Fruit fly (Drosophila melanogaster) whole organism, prepupa: ENCODE results near the gene CG14259.

Experiments used
- Blimp-1 ChIP-seq: fragments of 200-800 bp; sonication (Bioruptor generic); optimal IDR thresholded peaks from 3 replicates; lab custom pipeline; 2017; ENCODE audit warnings: missing biosample characterization, missing genetic modification characterization, mild to moderate bottlenecking, moderate library complexity, missing genetic modification reagents
- CG10631 ChIP-seq: fragments of 200-800 bp; sonication (Bioruptor generic); optimal IDR thresholded peaks from 2 replicates; lab custom pipeline; 2016; ENCODE audit warnings: missing biosample characterization, missing genetic modification characterization
- CG10669 ChIP-seq: fragments of 200-800 bp; sonication (Bioruptor generic); optimal IDR thresholded peaks from 3 replicates; lab custom pipeline; 2018; ENCODE audit warnings: missing biosample characterization, mild to moderate bottlenecking, missing genetic modification characterization, moderate library complexity
- CG11902 ChIP-seq: fragments of 200-800 bp; sonication (Bioruptor generic); optimal IDR thresholded peaks from 3 replicates; lab custom pipeline; 2016; ENCODE audit warnings: missing biosample characterization, missing genetic modification characterization
- CG15336 ChIP-seq: fragments of 200-800 bp; sonication (Bioruptor generic); IDR thresholded peaks from 2 replicates; pipeline ENCODE4 v1.3.6; 2022; ENCODE audit warnings: missing biosample characterization, missing genetic modification characterization
- CG1621 ChIP-seq: fragments of 200-800 bp; sonication (Bioruptor generic); optimal IDR thresholded peaks from 3 replicates; lab custom pipeline; 2018; ENCODE audit warnings: missing biosample characterization, mild to moderate bottlenecking, missing genetic modification characterization
- CG16779 ChIP-seq: fragments of 200-800 bp; sonication (Bioruptor generic); optimal IDR thresholded peaks from 3 replicates; lab custom pipeline; 2017; ENCODE audit warnings: missing biosample characterization, mild to moderate bottlenecking, missing genetic modification characterization
- CG31627 ChIP-seq: fragments of 200-800 bp; sonication (Bioruptor generic); optimal IDR thresholded peaks from 3 replicates; lab custom pipeline; 2016; ENCODE audit warnings: missing biosample characterization, missing genetic modification characterization
- CG32006 ChIP-seq: fragments of 200-800 bp; sonication (Bioruptor generic); optimal IDR thresholded peaks from 3 replicates; lab custom pipeline; 2017; ENCODE audit warnings: missing biosample characterization, mild to moderate bottlenecking, missing genetic modification characterization
- CG34406 ChIP-seq: fragments of 200-800 bp; sonication (Bioruptor generic); optimal IDR thresholded peaks from 3 replicates; lab custom pipeline; 2016; ENCODE audit warnings: missing biosample characterization, missing genetic modification characterization
- CG3919 ChIP-seq: fragments of 200-800 bp; sonication (Bioruptor generic); optimal IDR thresholded peaks from 3 replicates; lab custom pipeline; 2016; ENCODE audit warnings: missing biosample characterization, missing genetic modification characterization
- CG4318 ChIP-seq: fragments of 200-800 bp; sonication (Bioruptor generic); optimal IDR thresholded peaks from 3 replicates; lab custom pipeline; 2017; ENCODE audit warnings: missing biosample characterization, mild to moderate bottlenecking, missing genetic modification characterization
- CG6163 ChIP-seq: fragments of 200-800 bp; sonication (Bioruptor generic); IDR thresholded peaks from 3 replicates; pipeline ENCODE4 v1.3.6; 2022; ENCODE audit warnings: missing biosample characterization, missing genetic modification characterization
- CG6808 ChIP-seq: fragments of 200-800 bp; sonication (Bioruptor generic); optimal IDR thresholded peaks from 3 replicates; lab custom pipeline; 2017; ENCODE audit warnings: missing biosample characterization, missing genetic modification characterization, mild to moderate bottlenecking, moderate library complexity, missing genetic modification reagents
- CG6854 ChIP-seq: fragments of 200-800 bp; sonication (Bioruptor generic); optimal IDR thresholded peaks from 2 replicates; lab custom pipeline; 2017; ENCODE audit warnings: missing biosample characterization, mild to moderate bottlenecking, missing genetic modification characterization
- CG8119 ChIP-seq: fragments of 200-800 bp; sonication (Bioruptor generic); IDR thresholded peaks from 3 replicates; pipeline ENCODE4 v1.3.6; 2022; ENCODE audit warnings: missing biosample characterization, missing genetic modification characterization
- CG8319 ChIP-seq: fragments of 200-800 bp; sonication (Bioruptor generic); optimal IDR thresholded peaks from 3 replicates; lab custom pipeline; 2016; ENCODE audit warnings: missing biosample characterization, missing genetic modification characterization
- CG9139 ChIP-seq: fragments of 200-800 bp; sonication (Bioruptor generic); optimal IDR thresholded peaks from 3 replicates; lab custom pipeline; 2017; ENCODE audit warnings: missing biosample characterization, mild to moderate bottlenecking, missing genetic modification characterization
- Eip75B ChIP-seq: fragments of 200-800 bp; sonication (Bioruptor generic); optimal IDR thresholded peaks from 3 replicates; lab custom pipeline; 2016; ENCODE audit warnings: missing biosample characterization, missing genetic modification characterization
- Eip78C ChIP-seq: fragments of 200-800 bp; sonication (Bioruptor generic); peaks from one replicate; lab custom pipeline; 2016; ENCODE audit warnings: missing biosample characterization, missing genetic modification characterization
- Eip93F ChIP-seq: fragments of 200-800 bp; sonication (Bioruptor generic); optimal IDR thresholded peaks from 2 replicates; lab custom pipeline; 2016; ENCODE audit warnings: missing biosample characterization, mild to moderate bottlenecking, missing genetic modification characterization
- Ets21C ChIP-seq: fragments of 200-800 bp; sonication (Bioruptor generic); optimal IDR thresholded peaks from 3 replicates; lab custom pipeline; 2016; ENCODE audit warnings: missing biosample characterization, missing genetic modification characterization
- Ets96B ChIP-seq: fragments of 200-800 bp; optimal IDR thresholded peaks from 2 replicates; lab custom pipeline; 2019; ENCODE audit warnings: missing biosample characterization, mild to moderate bottlenecking, missing genetic modification characterization, moderate library complexity
- Gug ChIP-seq: fragments of 200-800 bp; sonication (Bioruptor generic); IDR thresholded peaks from 2 replicates; pipeline ENCODE4 v1.3.6; 2022; ENCODE audit warnings: missing biosample characterization, missing genetic modification characterization
- Hr39 ChIP-seq: fragments of 200-800 bp; sonication (Bioruptor generic); optimal IDR thresholded peaks from 2 replicates; lab custom pipeline; 2016; ENCODE audit warnings: missing biosample characterization, missing genetic modification characterization
- Hr4 ChIP-seq: fragments of 200-800 bp; sonication (Bioruptor generic); optimal IDR thresholded peaks from 3 replicates; lab custom pipeline; 2016; ENCODE audit warnings: missing biosample characterization, missing genetic modification characterization
- Met ChIP-seq: fragments of 200-800 bp; sonication (Bioruptor generic); optimal IDR thresholded peaks from 3 replicates; lab custom pipeline; 2016; ENCODE audit warnings: missing biosample characterization, missing genetic modification characterization
- OdsH ChIP-seq: fragments of 200-800 bp; sonication (Bioruptor generic); optimal IDR thresholded peaks from 3 replicates; lab custom pipeline; 2016; ENCODE audit warnings: missing biosample characterization, missing genetic modification characterization
- Smox ChIP-seq: fragments of 200-800 bp; sonication (Bioruptor generic); optimal IDR thresholded peaks from 3 replicates; lab custom pipeline; 2016; ENCODE audit warnings: missing biosample characterization, missing genetic modification characterization
- Sox102F ChIP-seq: fragments of 200-800 bp; sonication (Bioruptor generic); optimal IDR thresholded peaks from 2 replicates; lab custom pipeline; 2016; ENCODE audit warnings: missing biosample characterization, mild to moderate bottlenecking, missing genetic modification characterization
- Sox14 ChIP-seq: fragments of 200-800 bp; sonication (Bioruptor generic); optimal IDR thresholded peaks from 3 replicates; lab custom pipeline; 2016; ENCODE audit warnings: missing biosample characterization, missing genetic modification characterization
- achi ChIP-seq: fragments of 200-800 bp; sonication (Bioruptor generic); optimal IDR thresholded peaks from 3 replicates; lab custom pipeline; 2016; ENCODE audit warnings: missing biosample characterization, missing genetic modification characterization
- cyc ChIP-seq: fragments of 200-800 bp; sonication (Bioruptor generic); optimal IDR thresholded peaks from 3 replicates; lab custom pipeline; 2016; ENCODE audit warnings: missing biosample characterization, missing genetic modification characterization
- dsx ChIP-seq: fragments of 200-800 bp; optimal IDR thresholded peaks from 3 replicates; lab custom pipeline; 2019; ENCODE audit warnings: missing biosample characterization, mild to moderate bottlenecking, missing genetic modification characterization, moderate library complexity; ENCODE audit not compliant: poor library complexity, severe bottlenecking
- eg ChIP-seq: fragments of 200-800 bp; sonication (Bioruptor generic); IDR thresholded peaks from 3 replicates; pipeline ENCODE4 v1.3.6; 2022; ENCODE audit warnings: missing biosample characterization, missing genetic modification characterization
- esn ChIP-seq: fragments of 200-800 bp; sonication (Bioruptor generic); optimal IDR thresholded peaks from 2 replicates; lab custom pipeline; 2016; ENCODE audit warnings: missing biosample characterization, mild to moderate bottlenecking, missing genetic modification characterization, moderate library complexity
- fkh ChIP-seq: fragments of 200-800 bp; sonication (Bioruptor generic); optimal IDR thresholded peaks from 3 replicates; lab custom pipeline; 2017; ENCODE audit warnings: missing biosample characterization, mild to moderate bottlenecking, missing genetic modification characterization, moderate library complexity
- lz ChIP-seq: fragments of 200-800 bp; sonication (Bioruptor generic); optimal IDR thresholded peaks from 3 replicates; lab custom pipeline; 2016; ENCODE audit warnings: missing biosample characterization, missing genetic modification characterization
- net ChIP-seq: fragments of 200-800 bp; sonication (Bioruptor generic); optimal IDR thresholded peaks from 3 replicates; lab custom pipeline; 2016; ENCODE audit warnings: missing biosample characterization, missing genetic modification characterization
- pdm3 ChIP-seq: fragments of 200-800 bp; sonication (Bioruptor generic); optimal IDR thresholded peaks from 3 replicates; lab custom pipeline; 2016; ENCODE audit warnings: missing biosample characterization, missing genetic modification characterization
- salr ChIP-seq, 2 experiments: fragments of 200-800 bp; sonication (Bioruptor generic); optimal IDR thresholded peaks; 3 replicates each; lab custom pipeline; 2016 to 2018; ENCODE audit warnings: missing biosample characterization in 2 of 2, missing genetic modification characterization in 2 of 2, mild to moderate bottlenecking in 1 of 2
- spab ChIP-seq: fragments of 200-800 bp; sonication (Bioruptor generic); optimal IDR thresholded peaks from 2 replicates; lab custom pipeline; 2017; ENCODE audit warnings: missing biosample characterization, mild to moderate bottlenecking, missing genetic modification characterization, missing genetic modification reagents
- ss ChIP-seq, 2 experiments: fragments of 200-800 bp; sonication (Bioruptor generic); optimal IDR thresholded peaks; 2 replicates in 1 of 2; 3 replicates in 1 of 2; lab custom pipeline; 2017 to 2018; ENCODE audit warnings: mild to moderate bottlenecking in 2 of 2, missing biosample characterization in 2 of 2, missing genetic modification characterization in 2 of 2, moderate library complexity in 1 of 2
- svp ChIP-seq: fragments of 200-800 bp; sonication (Bioruptor generic); peaks from one replicate; lab custom pipeline; 2016; ENCODE audit warnings: missing biosample characterization, missing genetic modification characterization
- topi ChIP-seq: fragments of 200-800 bp; sonication (Bioruptor generic); optimal IDR thresholded peaks from 3 replicates; lab custom pipeline; 2016; ENCODE audit warnings: missing biosample characterization, missing genetic modification characterization
- vri ChIP-seq: fragments of 200-800 bp; sonication (Bioruptor generic); optimal IDR thresholded peaks from 3 replicates; lab custom pipeline; 2016; ENCODE audit warnings: missing biosample characterization, mild to moderate bottlenecking, missing genetic modification characterization

The CG14259 gene

DNA sequence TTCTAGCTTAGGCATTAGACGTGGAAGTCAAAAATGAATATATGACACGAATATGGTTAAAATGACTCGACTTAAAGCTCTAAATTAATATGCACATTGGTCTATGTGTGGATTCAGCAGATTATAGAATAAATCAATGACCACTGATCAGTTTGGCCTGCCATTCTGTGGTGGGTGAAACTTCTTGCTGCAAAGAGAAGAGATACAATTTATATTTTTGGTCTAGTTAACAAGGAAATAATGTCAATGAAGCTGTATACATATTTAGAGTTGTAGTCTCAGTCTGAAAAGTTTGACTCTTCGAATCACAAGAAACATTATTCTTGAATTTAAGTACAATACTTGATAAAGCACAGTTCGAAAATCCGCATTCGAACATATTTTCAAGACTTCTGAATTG lies 29.2 kb upstream of the CG14259 start, which contains the start of gene CG43935:
Gene CG43935 (plus strand): TSS at position 301 of the 400 bp plus-strand sequence.
- TF ChIP-seq CG34406 (no peak), Eip75B (GFP tag; lab: Kevin White, UChicago) (no peak), CG32006 (GFP tag; lab: Kevin White, UChicago) (no peak), Eip78C (GFP tag; lab: Kevin White, UChicago) (no peak), Ets21C (GFP tag; lab: Kevin White, UChicago) (no peak), Sox102F (GFP tag; lab: Kevin White, UChicago) (no peak), spab (GFP tag; lab: Kevin White, UChicago) (no peak), CG11902 (GFP tag; lab: Kevin White, UChicago) (no peak), Gug (no peak), Hr39 (GFP tag; lab: Kevin White, UChicago) (no peak), OdsH (no peak), vri (GFP tag; lab: Kevin White, UChicago) (no peak), CG10669 (no peak), topi (no peak)
- TF ChIP-seq, all 60 proteins: peak for 0

DNA sequence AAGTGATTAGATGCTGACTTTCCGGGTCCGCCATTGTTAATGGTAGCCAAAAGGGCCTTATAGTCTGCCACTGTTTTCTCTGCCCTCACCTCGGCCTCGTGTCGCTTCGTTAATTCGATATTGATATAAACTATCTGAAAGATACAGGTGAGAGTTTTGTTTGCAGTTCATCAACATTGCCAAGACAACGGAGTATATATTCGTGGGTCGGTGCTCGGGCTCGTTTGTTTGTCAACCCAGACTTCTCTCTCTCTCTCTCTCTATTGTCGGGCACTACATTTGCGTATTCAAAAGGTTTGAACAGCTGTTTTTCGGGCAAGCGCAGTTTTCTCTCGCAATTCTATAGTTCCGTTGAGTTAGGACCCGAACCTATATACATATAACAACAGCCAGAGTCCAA lies 27.0 kb upstream of the CG14259 start:
- no peak for TF ChIP-seq esn
- no peak for TF ChIP-seq CG31627 (GFP tag; lab: Kevin White, UChicago)
- TF ChIP-seq CG6163 (GFP tag; lab: Robert Waterston, UW) = no peak
- TF ChIP-seq CG6854 (GFP tag; lab: Kevin White, UChicago) = no peak
- no peak for TF ChIP-seq pdm3
- no peak for TF ChIP-seq CG16779
- peak; percentile 89 for TF ChIP-seq fkh (GFP tag; lab: Kevin White, UChicago)
- no peak for TF ChIP-seq Smox (GFP tag; lab: Kevin White, UChicago)

DNA sequence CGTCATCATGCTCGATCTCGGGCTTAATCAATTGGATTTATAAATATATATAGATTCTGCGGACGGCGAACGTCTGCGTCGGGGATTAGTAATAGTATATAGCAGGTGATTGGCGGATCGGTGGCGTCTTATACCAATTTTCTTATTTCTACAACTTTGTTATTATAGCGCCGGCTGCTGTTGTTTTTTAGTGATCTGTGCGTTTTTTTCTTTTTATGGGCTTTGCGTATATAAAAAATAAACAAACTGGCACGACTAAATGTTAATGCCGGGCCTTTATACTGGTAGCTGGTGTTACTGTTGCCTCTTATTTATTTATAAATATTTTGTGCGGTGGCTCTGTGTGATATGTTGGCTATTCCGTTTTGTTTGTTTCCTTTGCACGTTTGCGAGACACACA lies 25.1 kb upstream of the CG14259 start:
- no peak for TF ChIP-seq CG32006 (GFP tag; lab: Kevin White, UChicago)
- TF ChIP-seq CG8119 (GFP tag; lab: Robert Waterston, UW) = 0 out of 3 replicates have a peak, but pooled peaks have one; percentile 23
- no peak for TF ChIP-seq Eip75B (GFP tag; lab: Kevin White, UChicago)
- TF ChIP-seq eg = peak; percentile 59; the same call in 2 of the 3 replicates
- no peak for TF ChIP-seq net (GFP tag; lab: Kevin White, UChicago)
- TF ChIP-seq pdm3 = no peak
- no peak for TF ChIP-seq vri (GFP tag; lab: Kevin White, UChicago)
- TF ChIP-seq CG4318 (GFP tag; lab: Kevin White, UChicago) = no peak
- TF ChIP-seq Sox102F (GFP tag; lab: Kevin White, UChicago) = no peak
- TF ChIP-seq Smox (GFP tag; lab: Kevin White, UChicago) = no peak
- peak; percentile 56 for TF ChIP-seq spab (GFP tag; lab: Kevin White, UChicago)
- no peak for TF ChIP-seq Blimp-1 (GFP tag; lab: Kevin White, UChicago)
- TF ChIP-seq CG6163 (GFP tag; lab: Robert Waterston, UW) = peak; percentile 76
- no peak; the same call in 1 of the 2 replicates for TF ChIP-seq CG15336 (GFP tag; lab: Robert Waterston, UW)
- TF ChIP-seq Sox14 = no peak
- TF ChIP-seq CG9139 (GFP tag; lab: Kevin White, UChicago) = peak; percentile 13
- TF ChIP-seq CG11902 (GFP tag; lab: Kevin White, UChicago) = no peak
- TF ChIP-seq CG31627 (GFP tag; lab: Kevin White, UChicago) = no peak
- TF ChIP-seq CG6808 = peak; percentile 63
- TF ChIP-seq dsx (GFP tag; lab: Kevin White, UChicago) = peak; percentile 57
- TF ChIP-seq CG1621 (tag; lab: Kevin White, UChicago) = peak; percentile 38
- TF ChIP-seq CG10669 = no peak
- TF ChIP-seq Hr4 = peak; percentile 3
- TF ChIP-seq Gug = no peak
- peak; percentile 73 for TF ChIP-seq fkh (GFP tag; lab: Kevin White, UChicago)
- TF ChIP-seq achi (GFP tag; lab: Kevin White, UChicago) = no peak
- no peak for TF ChIP-seq Met (GFP tag; lab: Kevin White, UChicago)
- TF ChIP-seq svp (GFP tag; lab: Kevin White, UChicago) = no peak
- peak; percentile 36 to 44 for TF ChIP-seq ss (GFP tag; optimal IDR thresholded peaks at IDR 0.05; lab: Kevin White, UChicago)
- TF ChIP-seq Ets96B (tag; lab: Kevin White, UChicago) = peak; percentile 56
- no peak for TF ChIP-seq cyc (GFP tag; lab: Kevin White, UChicago)
- no peak for TF ChIP-seq lz (GFP tag; lab: Kevin White, UChicago)
- TF ChIP-seq OdsH = no peak
- no peak for TF ChIP-seq Hr39 (GFP tag; lab: Kevin White, UChicago)
- TF ChIP-seq CG10631 (GFP tag; lab: Kevin White, UChicago) = no peak
- no peak for TF ChIP-seq Eip93F
- TF ChIP-seq CG8319 (GFP tag; lab: Kevin White, UChicago) = no peak
- no peak for TF ChIP-seq CG3919 (GFP tag; lab: Kevin White, UChicago)
- TF ChIP-seq Eip78C (GFP tag; lab: Kevin White, UChicago) = peak; percentile 61
- TF ChIP-seq salr (GFP tag; optimal IDR thresholded peaks at IDR 0.05; lab: Kevin White, UChicago) = no peak
